Fruit fly (Drosophila melanogaster): ENCODE results near the gene CG10026.
A peak's percentile ranks its signal among the peaks of the same experiment; 100 is the strongest.

CG10026 gene

DNA sequence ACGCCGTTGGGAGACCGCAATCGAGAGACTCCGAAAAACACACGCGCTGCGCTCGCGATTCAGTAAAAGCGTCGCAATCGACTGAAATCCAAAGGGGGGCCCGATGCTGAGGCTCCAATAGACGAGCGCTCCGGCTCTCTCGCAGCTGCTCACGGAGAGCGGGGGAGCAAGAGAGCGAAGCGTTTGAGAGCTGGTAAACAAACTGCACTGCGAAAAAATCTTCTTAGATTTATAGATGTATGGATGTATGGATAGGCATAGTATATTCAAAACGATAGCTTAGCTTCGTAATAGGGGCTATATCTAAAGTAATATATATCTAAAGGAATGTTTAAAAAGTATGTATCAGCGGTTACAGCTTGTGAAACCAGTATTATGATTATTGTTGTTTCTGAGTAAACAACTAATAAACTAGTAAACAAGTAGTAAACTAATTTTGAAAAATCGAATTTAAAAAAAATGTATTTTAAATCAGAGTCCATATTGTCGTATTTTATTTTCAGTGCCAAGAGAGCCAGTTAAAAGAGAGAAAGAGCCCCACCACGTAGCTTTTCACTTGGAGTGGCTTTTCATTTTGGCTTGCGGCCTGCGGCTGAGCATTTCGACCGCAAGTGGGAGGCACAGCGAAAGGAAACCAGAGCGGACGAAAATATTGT lies 30.5 kb upstream of the CG10026 start, which contains the start of the genes Alp12 and CG13085 (continued):
- TF ChIP-seq Oaz (GFP tag; IDR thresholded peaks at IDR 0.05) (peak; percentile 93), Lpt (GFP tag; optimal IDR thresholded peaks at IDR 0.05) (no peak), CG2678 (tag; optimal IDR thresholded peaks at IDR 0.05) (peak; percentile 99), sens-2 (GFP tag; IDR thresholded peaks at IDR 0.05) (peak; percentile 77), CG6175 (GFP tag; IDR thresholded peaks at IDR 0.05) (peak; percentile 91), tna (GFP tag; IDR thresholded peaks at IDR 0.05; ENCODE audit: partially characterized antibody) (peak; percentile 15; the same call in 1 of the 2 replicates), CG4282 (GFP tag; optimal IDR thresholded peaks at IDR 0.05) (peak; percentile 70), tap (tag; optimal IDR thresholded peaks at IDR 0.05) (peak; percentile 98), CG11398 (GFP tag; optimal IDR thresholded peaks at IDR 0.05) (peak; percentile 89), CG32772 (GFP tag; IDR thresholded peaks at IDR 0.05) (peak; percentile 95), scrt (GFP tag; optimal IDR thresholded peaks at IDR 0.05) (peak; percentile 96), zfh1 (GFP tag; IDR thresholded peaks at IDR 0.05) (peak; percentile 91), CG18619 (GFP tag; optimal IDR thresholded peaks at IDR 0.05) (peak; percentile 99), Abd-B (GFP tag; optimal IDR thresholded peaks at IDR 0.05) (peak; percentile 94), fd96Cb (tag; optimal IDR thresholded peaks at IDR 0.05) (peak; percentile 97), disco-r (GFP tag; optimal IDR thresholded peaks at IDR 0.05) (peak; percentile 92), CG15601 (tag; optimal IDR thresholded peaks at IDR 0.05) (peak; percentile 98), stwl (tag; optimal IDR thresholded peaks at IDR 0.05) (peak; percentile 31), emc (GFP tag; optimal IDR thresholded peaks at IDR 0.05) (peak; percentile 86), sqz (GFP tag; optimal IDR thresholded peaks at IDR 0.05) (peak; percentile 98), Drgx (GFP tag; IDR thresholded peaks at IDR 0.05) (peak; percentile 95), CG10654 (GFP tag; optimal IDR thresholded peaks at IDR 0.05) (peak; percentile 93), HmgD (GFP tag; optimal IDR thresholded peaks at IDR 0.05) (peak; percentile 61), Ravus (GFP tag; IDR thresholded peaks at IDR 0.05) (peak; percentile 88), HLH3B (GFP tag; IDR thresholded peaks at IDR 0.05) (peak; percentile 93), insv (GFP tag; optimal IDR thresholded peaks at IDR 0.05) (peak; percentile 54 to 84), CG2202 (tag; optimal IDR thresholded peaks at IDR 0.05) (peak; percentile 93), her (GFP tag; optimal IDR thresholded peaks at IDR 0.05) (peak; percentile 87), CG9817 (tag; optimal IDR thresholded peaks at IDR 0.05) (peak; percentile 97), Chrac-16 (GFP tag; optimal IDR thresholded peaks at IDR 0.05) (peak; percentile 95), sr (GFP tag; IDR thresholded peaks at IDR 0.05) (peak; percentile 72; the same call in 1 of the 3 replicates), fd102C (GFP tag; optimal IDR thresholded peaks at IDR 0.05) (peak; percentile 23), Mrtf (GFP tag; IDR thresholded peaks at IDR 0.05) (peak; percentile 94), tgo (GFP tag; IDR thresholded peaks at IDR 0.05) (peak; percentile 97), tx (GFP tag; optimal IDR thresholded peaks at IDR 0.05) (peak; percentile 94), Nf-YC (tag; optimal IDR thresholded peaks at IDR 0.05) (peak; percentile 95), Ada2b (GFP tag; IDR thresholded peaks at IDR 0.05) (peak; percentile 95), ham (GFP tag; IDR thresholded peaks at IDR 0.05) (peak; percentile 80), nerfin-1 (tag; optimal IDR thresholded peaks at IDR 0.05) (peak; percentile 98), cad (GFP tag; optimal IDR thresholded peaks at IDR 0.05) (no peak), NfI (GFP tag; optimal IDR thresholded peaks at IDR 0.05) (peak; percentile 98), caup (GFP tag; optimal IDR thresholded peaks at IDR 0.05; ENCODE audit: severe bottlenecking) (peak; percentile 97), HLH54F (GFP tag; optimal IDR thresholded peaks at IDR 0.05) (peak; percentile 91), CG15514 (GFP tag; optimal IDR thresholded peaks at IDR 0.05) (peak; percentile 92), CG2875 (GFP tag; optimal IDR thresholded peaks at IDR 0.05) (peak; percentile 98), CG8944 (GFP tag; optimal IDR thresholded peaks at IDR 0.05) (peak; percentile 87), Bdp1 (GFP tag; optimal IDR thresholded peaks at IDR 0.05) (peak; percentile 88), bigmax (GFP tag; optimal IDR thresholded peaks at IDR 0.05) (no peak), chn (GFP tag; optimal IDR thresholded peaks at IDR 0.05) (peak; percentile 94), unc-4 (GFP tag; IDR thresholded peaks at IDR 0.05; ENCODE audit: partially characterized antibody) (peak; percentile 44; the same call in 1 of the 2 replicates)
